Worm (Caenorhabditis elegans): ENCODE data around the gene cnc-2.

cnc-2 gene

ce11 chrV:1474486-1475125 lies 24.6 kb upstream of the cnc-2 start, which contains the start of the genes F53E2.2 and unc-60 (continued):
- TF ChIP-seq sup-37 (GFP tag; optimal IDR thresholded peaks at IDR 0.05) (no peak), nhr-76 (tag; optimal IDR thresholded peaks at IDR 0.05) (no peak), lin-14 (GFP tag; optimal IDR thresholded peaks at IDR 0.05) (peak; percentile 98), elt-3 (tag; optimal IDR thresholded peaks at IDR 0.05) (no peak), dsc-1 (tag; optimal IDR thresholded peaks at IDR 0.05) (peak; percentile 46), hpl-2 (GFP tag; optimal IDR thresholded peaks at IDR 0.05) (no peak), snu-23 (GFP tag; optimal IDR thresholded peaks at IDR 0.05) (peak; percentile 80), grh-1 (GFP tag; IDR thresholded peaks at IDR 0.05) (no peak), mef-2 (tag; optimal IDR thresholded peaks at IDR 0.05) (no peak), fkh-4 (tag; optimal IDR thresholded peaks at IDR 0.05; ENCODE audit: borderline replicate concordance) (no peak), ceh-90 (tag; optimal IDR thresholded peaks at IDR 0.05) (no peak), jun-1 (tag; optimal IDR thresholded peaks at IDR 0.05) (peak; percentile 68), zip-4 (GFP tag; optimal IDR thresholded peaks at IDR 0.05) (no peak), fkh-8 (tag; optimal IDR thresholded peaks at IDR 0.05) (peak; percentile 45), pax-3 (tag; optimal IDR thresholded peaks at IDR 0.05) (no peak), elt-2 (tag; optimal IDR thresholded peaks at IDR 0.05) (peak; percentile 5), egl-13 (tag; optimal IDR thresholded peaks at IDR 0.05) (no peak), nhr-84 (tag; optimal IDR thresholded peaks at IDR 0.05) (no peak), skn-1 (tag; optimal IDR thresholded peaks at IDR 0.05) (peak; percentile 77), pqm-1 (tag; optimal IDR thresholded peaks at IDR 0.05) (no peak), tlp-1 (tag; optimal IDR thresholded peaks at IDR 0.05) (no peak), unc-130 (tag; optimal IDR thresholded peaks at IDR 0.05) (no peak), nhr-28 (tag; optimal IDR thresholded peaks at IDR 0.05) (no peak), aha-1 (tag; optimal IDR thresholded peaks at IDR 0.05) (no peak), ceh-88 (GFP tag; IDR thresholded peaks at IDR 0.05) (no peak), unc-86 (tag; optimal IDR thresholded peaks at IDR 0.05) (peak; percentile 65), nhr-12 (tag; optimal IDR thresholded peaks at IDR 0.05) (no peak), efl-1 (optimal IDR thresholded peaks at IDR 0.05) (peak; percentile 49 to 57), efl-1 (GFP tag; optimal IDR thresholded peaks at IDR 0.05 in 1 of 2) (peak; percentile 40 to 93), tbx-2 (tag; optimal IDR thresholded peaks at IDR 0.05) (peak; percentile 68), blmp-1 (tag; optimal IDR thresholded peaks at IDR 0.05) (peak; percentile 49), nhr-20 (tag; optimal IDR thresholded peaks at IDR 0.05) (peak; percentile 40), unc-98 (GFP tag; IDR thresholded peaks at IDR 0.05) (no peak), lin-15B (tag; optimal IDR thresholded peaks at IDR 0.05) (no peak), vab-15 (tag; optimal IDR thresholded peaks at IDR 0.05) (no peak), nhr-47 (tag; optimal IDR thresholded peaks at IDR 0.05) (peak; percentile 72), ceh-8 (GFP tag; optimal IDR thresholded peaks at IDR 0.05) (no peak), sptf-1 (tag; optimal IDR thresholded peaks at IDR 0.05) (no peak), efl-3 (GFP tag; optimal IDR thresholded peaks at IDR 0.05) (no peak), lir-3 (tag; optimal IDR thresholded peaks at IDR 0.05; ENCODE audit: poor library complexity) (no peak)

ce11 chrV:1472569-1472968 lies 22.6 kb upstream of the cnc-2 start:
- TF ChIP-seq ceh-8 (GFP tag; optimal IDR thresholded peaks at IDR 0.05) = no peak
- peak; percentile 36 for TF ChIP-seq dsc-1 (tag; optimal IDR thresholded peaks at IDR 0.05)
- peak; percentile 71 for TF ChIP-seq lin-14 (GFP tag; optimal IDR thresholded peaks at IDR 0.05)
- TF ChIP-seq mep-1 (tag; optimal IDR thresholded peaks at IDR 0.05) = peak; percentile 48
- TF ChIP-seq aly-2 (tag; optimal IDR thresholded peaks at IDR 0.05) = no peak
- peak; percentile 73 for TF ChIP-seq nhr-85 (tag)
- no peak for TF ChIP-seq C16A3.4 (tag; optimal IDR thresholded peaks at IDR 0.05)
- no peak for TF ChIP-seq sox-4 (tag; optimal IDR thresholded peaks at IDR 0.05)
- TF ChIP-seq isw-1 (GFP tag; IDR thresholded peaks at IDR 0.05) = no peak
- TF ChIP-seq xbp-1 (tag; optimal IDR thresholded peaks at IDR 0.05) = no peak
- TF ChIP-seq nhr-71 (tag; optimal IDR thresholded peaks at IDR 0.05) = peak; percentile 16
- no peak for TF ChIP-seq unc-30 (tag; optimal IDR thresholded peaks at IDR 0.05)

Measured in whole organism, L1 larva.